Worm (Caenorhabditis elegans): ENCODE data around the gene Y45F3A.1.

ce11 chrIII:10534191-10534590 lies 27.5 kb downstream of the Y45F3A.1 start:
- TF ChIP-seq cog-1 (tag; optimal IDR thresholded peaks at IDR 0.05), result no peak
- TF ChIP-seq tab-1 (GFP tag; IDR thresholded peaks at IDR 0.05), result no peak
- no peak for TF ChIP-seq flt-1 (GFP tag; IDR thresholded peaks at IDR 0.05)

All from whole organism, midembryonic.